Fruit fly (Drosophila melanogaster) whole organism, embryonic: ENCODE data around the gene VhaPPA1-2.

ENCODE experiments used
- CG11247 ChIP-seq: fragments of 200-800 bp; sonication (Bioruptor generic); IDR thresholded peaks from 2 replicates; pipeline ENCODE4 v1.3.6; 2022; ENCODE audit warnings: missing biosample characterization, missing genetic modification characterization
- CG11504 ChIP-seq: fragments of 200-800 bp; sonication (Bioruptor generic); optimal IDR thresholded peaks from 3 replicates; lab custom pipeline; 2019; ENCODE audit warnings: missing biosample characterization, mild to moderate bottlenecking, missing genetic modification characterization, moderate library complexity
- CG12155 ChIP-seq: fragments of 200-800 bp; sonication (Bioruptor generic); optimal IDR thresholded peaks from 3 replicates; lab custom pipeline; 2016; ENCODE audit warnings: missing biosample characterization, missing genetic modification characterization
- CG12299 ChIP-seq: fragments of 200-800 bp; sonication (Bioruptor generic); optimal IDR thresholded peaks from 2 replicates; lab custom pipeline; 2018; ENCODE audit warnings: missing biosample characterization, mild to moderate bottlenecking, missing genetic modification characterization
- CG14014 ChIP-seq: fragments of 200-800 bp; sonication (Bioruptor generic); IDR thresholded peaks from 2 replicates; pipeline ENCODE4 v1.3.6; 2022; ENCODE audit warnings: missing biosample characterization, missing genetic modification characterization
- CG15514 ChIP-seq: fragments of 200-800 bp; sonication (Bioruptor generic); optimal IDR thresholded peaks from 3 replicates; lab custom pipeline; 2017; ENCODE audit warnings: missing biosample characterization, missing genetic modification characterization, mild to moderate bottlenecking, moderate library complexity, missing genetic modification reagents
- CG16813 ChIP-seq: fragments of 200-800 bp; sonication (Bioruptor generic); IDR thresholded peaks from 3 replicates; pipeline ENCODE4 v1.3.6; 2022; ENCODE audit warnings: missing biosample characterization, missing genetic modification characterization; ENCODE audit not compliant: partially characterized antibody
- CG16863 ChIP-seq: fragments of 200-800 bp; sonication (Bioruptor generic); optimal IDR thresholded peaks from 3 replicates; lab custom pipeline; 2016; ENCODE audit warnings: missing biosample characterization, missing genetic modification characterization
- CG17829 ChIP-seq: fragments of 200-800 bp; optimal IDR thresholded peaks from 2 replicates; lab custom pipeline; 2019; ENCODE audit warnings: missing biosample characterization, mild to moderate bottlenecking, missing genetic modification characterization, moderate library complexity
- CG2120 ChIP-seq: fragments of 200-800 bp; sonication (Bioruptor generic); optimal IDR thresholded peaks from 3 replicates; lab custom pipeline; 2016; ENCODE audit warnings: missing biosample characterization, missing genetic modification characterization
- CG2712 ChIP-seq: fragments of 200-800 bp; optimal IDR thresholded peaks from 3 replicates; lab custom pipeline; 2019; ENCODE audit warnings: missing biosample characterization, mild to moderate bottlenecking, missing genetic modification characterization, moderate library complexity
- CG31224 ChIP-seq: fragments of 200-800 bp; sonication (Bioruptor generic); IDR thresholded peaks from 2 replicates; pipeline ENCODE4 v1.3.6; 2022; ENCODE audit warnings: missing biosample characterization, missing genetic modification characterization
- CG4730 ChIP-seq: fragments of 200-800 bp; sonication (Bioruptor generic); IDR thresholded peaks from 2 replicates; pipeline ENCODE4 v1.3.6; 2022; ENCODE audit warnings: missing biosample characterization, missing genetic modification characterization
- CG6813 ChIP-seq: fragments of 200-800 bp; sonication (Bioruptor generic); optimal IDR thresholded peaks from 2 replicates; lab custom pipeline; 2017; ENCODE audit warnings: missing biosample characterization, missing genetic modification characterization, mild to moderate bottlenecking, moderate library complexity, missing genetic modification reagents
- CG8765 ChIP-seq: fragments of 200-800 bp; sonication (Bioruptor generic); IDR thresholded peaks from 2 replicates; pipeline ENCODE4 v1.3.6; 2022; ENCODE audit warnings: missing biosample characterization, missing genetic modification characterization
- CkIIα-i1 ChIP-seq: fragments of 200-800 bp; sonication (Bioruptor generic); IDR thresholded peaks from 2 replicates; pipeline ENCODE4 v1.3.6; 2022; ENCODE audit warnings: missing biosample characterization, missing genetic modification characterization
- D19A ChIP-seq: fragments of 200-800 bp; optimal IDR thresholded peaks from 3 replicates; lab custom pipeline; 2019; ENCODE audit warnings: missing biosample characterization, mild to moderate bottlenecking, missing genetic modification characterization, moderate library complexity
- Dad ChIP-seq: fragments of 200-800 bp; sonication (Bioruptor generic); optimal IDR thresholded peaks from 3 replicates; lab custom pipeline; 2016; ENCODE audit warnings: missing biosample characterization, missing genetic modification characterization
- H2.0 ChIP-seq: fragments of 200-800 bp; sonication (Bioruptor generic); IDR thresholded peaks from 2 replicates; pipeline ENCODE4 v1.3.6; 2022; ENCODE audit warnings: missing biosample characterization, missing genetic modification characterization
- Hey ChIP-seq: fragments of 200-800 bp; sonication (Bioruptor generic); optimal IDR thresholded peaks from 3 replicates; lab custom pipeline; 2018; ENCODE audit warnings: missing biosample characterization, mild to moderate bottlenecking, missing genetic modification characterization
- HmgZ ChIP-seq: fragments of 200-800 bp; sonication (Bioruptor generic); optimal IDR thresholded peaks from 2 replicates; lab custom pipeline; 2018; ENCODE audit warnings: missing biosample characterization, mild to moderate bottlenecking, missing genetic modification characterization
- Oli ChIP-seq: fragments of 200-800 bp; sonication (Bioruptor generic); optimal IDR thresholded peaks from 2 replicates; lab custom pipeline; 2018; ENCODE audit warnings: missing biosample characterization, mild to moderate bottlenecking, missing genetic modification characterization, moderate library complexity
- Sin3A ChIP-seq: fragments of >200 bp; optimal IDR thresholded peaks from 2 replicates; lab custom pipeline; 2018
- Ssrp ChIP-seq: fragments of 200-800 bp; sonication (Bioruptor generic); optimal IDR thresholded peaks from 2 replicates; lab custom pipeline; 2018; ENCODE audit warnings: missing biosample characterization, mild to moderate bottlenecking, missing genetic modification characterization, moderate library complexity
- amos ChIP-seq: fragments of 200-800 bp; sonication (Bioruptor generic); IDR thresholded peaks from 2 replicates; pipeline ENCODE4 v1.3.6; 2022; ENCODE audit warnings: missing biosample characterization, missing genetic modification characterization; ENCODE audit not compliant: partially characterized antibody
- az2 ChIP-seq: fragments of 200-800 bp; sonication (Bioruptor generic); optimal IDR thresholded peaks from 3 replicates; lab custom pipeline; 2016; ENCODE audit warnings: missing biosample characterization, missing genetic modification characterization
- cato ChIP-seq: fragments of 200-800 bp; sonication (Bioruptor generic); optimal IDR thresholded peaks from 2 replicates; lab custom pipeline; 2016; ENCODE audit warnings: missing biosample characterization, missing genetic modification characterization, borderline replicate concordance
- crp ChIP-seq, 2 experiments: fragments of 200-800 bp; sonication (Bioruptor generic); optimal IDR thresholded peaks; 2 replicates in 1 of 2; 3 replicates in 1 of 2; lab custom pipeline; 2017; ENCODE audit warnings: missing biosample characterization in 2 of 2, missing genetic modification characterization in 2 of 2, mild to moderate bottlenecking in 1 of 2, moderate library complexity in 1 of 2
- cwo ChIP-seq: fragments of 200-800 bp; sonication (Bioruptor generic); optimal IDR thresholded peaks from 3 replicates; lab custom pipeline; 2017; ENCODE audit warnings: missing biosample characterization, missing genetic modification characterization, mild to moderate bottlenecking, moderate library complexity, missing genetic modification reagents
- ems ChIP-seq: fragments of 200-800 bp; sonication (Bioruptor generic); optimal IDR thresholded peaks from 3 replicates; lab custom pipeline; 2016; ENCODE audit warnings: missing biosample characterization, missing genetic modification characterization
- fd96Cb ChIP-seq: fragments of 200-800 bp; sonication (Bioruptor generic); optimal IDR thresholded peaks from 2 replicates; lab custom pipeline; 2018; ENCODE audit warnings: missing biosample characterization, mild to moderate bottlenecking, missing genetic modification characterization, moderate library complexity
- ftz-f1 ChIP-seq: fragments of 200-800 bp; sonication (Bioruptor generic); optimal IDR thresholded peaks from 2 replicates; lab custom pipeline; 2016; ENCODE audit warnings: missing biosample characterization, missing genetic modification characterization
- gem ChIP-seq: fragments of 200-800 bp; sonication (Bioruptor generic); optimal IDR thresholded peaks from 2 replicates; lab custom pipeline; 2019; ENCODE audit warnings: missing biosample characterization, mild to moderate bottlenecking, missing genetic modification characterization, moderate library complexity
- grn ChIP-seq: fragments of 200-800 bp; sonication (Bioruptor generic); optimal IDR thresholded peaks from 3 replicates; lab custom pipeline; 2017; ENCODE audit warnings: missing biosample characterization, missing genetic modification characterization
- hkb ChIP-seq, 2 experiments: fragments of 200-800 bp in 1 of 2; fragments of >200 bp in 1 of 2; sonication (Bioruptor generic) in 1 of 2; IDR thresholded peaks in 1 of 2; optimal IDR thresholded peaks in 1 of 2; 2 replicates each; pipeline versions ENCODE4 v1.3.6 to Lab custom; 2017 to 2022; ENCODE audit warnings: missing biosample characterization in 1 of 2, missing genetic modification characterization in 1 of 2
- hth ChIP-seq: fragments of >200 bp; optimal IDR thresholded peaks from 2 replicates; lab custom pipeline; 2017; ENCODE audit warnings: inconsistent platforms
- jigr1 ChIP-seq: fragments of 200-800 bp; sonication (Bioruptor generic); IDR thresholded peaks from 3 replicates; pipeline ENCODE4 v1.3.6; 2022; ENCODE audit warnings: missing biosample characterization, missing genetic modification characterization
- jumu ChIP-seq: fragments of 200-800 bp; sonication (Bioruptor generic); optimal IDR thresholded peaks from 3 replicates; lab custom pipeline; 2016; ENCODE audit warnings: missing biosample characterization, missing genetic modification characterization
- nau ChIP-seq: fragments of 200-800 bp; sonication (Bioruptor generic); optimal IDR thresholded peaks from 3 replicates; lab custom pipeline; 2017; ENCODE audit warnings: missing biosample characterization, mild to moderate bottlenecking, missing genetic modification characterization, missing genetic modification reagents
- otp ChIP-seq: fragments of 200-800 bp; sonication (Bioruptor generic); IDR thresholded peaks from 3 replicates; pipeline ENCODE4, ENCODE4 v1.3.6; 2022; ENCODE audit warnings: missing biosample characterization, missing genetic modification characterization
- pan ChIP-seq, 4 experiments: fragments of >200 bp in 3 of 4; fragments of 200-800 bp in 1 of 4; sonication (Bioruptor generic) in 1 of 4; optimal IDR thresholded peaks in 3 of 4; IDR thresholded peaks in 1 of 4; 2 replicates each; pipeline versions ENCODE4 v1.3.6 to Lab custom; 2017 to 2022; ENCODE audit warnings: missing biosample characterization in 2 of 4, missing genetic modification characterization in 2 of 4, mixed read lengths in 1 of 4
- pnt ChIP-seq: fragments of 200-800 bp; sonication (Bioruptor generic); optimal IDR thresholded peaks from 3 replicates; lab custom pipeline; 2016; ENCODE audit warnings: missing biosample characterization, missing genetic modification characterization
- ro ChIP-seq: fragments of 200-800 bp; sonication (Bioruptor generic); IDR thresholded peaks from 2 replicates; pipeline ENCODE4 v1.3.6; 2022; ENCODE audit warnings: missing biosample characterization, missing genetic modification characterization
- salm ChIP-seq: fragments of 200-800 bp; sonication (Bioruptor generic); optimal IDR thresholded peaks from 2 replicates; lab custom pipeline; 2018; ENCODE audit warnings: missing biosample characterization, mild to moderate bottlenecking, missing genetic modification characterization
- schlank ChIP-seq: fragments of 200-800 bp; sonication (Bioruptor generic); optimal IDR thresholded peaks from 2 replicates; lab custom pipeline; 2018; ENCODE audit warnings: missing biosample characterization, mild to moderate bottlenecking, missing genetic modification characterization
- sens-2 ChIP-seq: fragments of 200-800 bp; sonication (Bioruptor generic); IDR thresholded peaks from 2 replicates; pipeline ENCODE4 v1.3.6; 2022; ENCODE audit warnings: missing biosample characterization, missing genetic modification characterization
- so ChIP-seq: fragments of 200-800 bp; sonication (Bioruptor generic); IDR thresholded peaks from 3 replicates; pipeline ENCODE4 v1.3.6; 2022; ENCODE audit warnings: missing biosample characterization, missing genetic modification characterization
- wor ChIP-seq: fragments of 200-800 bp; sonication (Bioruptor generic); IDR thresholded peaks from 2 replicates; pipeline ENCODE4 v1.3.6; 2022; ENCODE audit warnings: missing biosample characterization, missing genetic modification characterization
- zfh1 ChIP-seq: fragments of 200-800 bp; sonication (Bioruptor generic); IDR thresholded peaks from 3 replicates; pipeline ENCODE4 v1.3.6; 2022; ENCODE audit warnings: missing biosample characterization, missing genetic modification characterization
- zfh2 ChIP-seq: fragments of 200-800 bp; sonication (Bioruptor generic); optimal IDR thresholded peaks from 2 replicates; lab custom pipeline; 2016; ENCODE audit warnings: missing biosample characterization, missing genetic modification characterization

The VhaPPA1-2 gene

DNA sequence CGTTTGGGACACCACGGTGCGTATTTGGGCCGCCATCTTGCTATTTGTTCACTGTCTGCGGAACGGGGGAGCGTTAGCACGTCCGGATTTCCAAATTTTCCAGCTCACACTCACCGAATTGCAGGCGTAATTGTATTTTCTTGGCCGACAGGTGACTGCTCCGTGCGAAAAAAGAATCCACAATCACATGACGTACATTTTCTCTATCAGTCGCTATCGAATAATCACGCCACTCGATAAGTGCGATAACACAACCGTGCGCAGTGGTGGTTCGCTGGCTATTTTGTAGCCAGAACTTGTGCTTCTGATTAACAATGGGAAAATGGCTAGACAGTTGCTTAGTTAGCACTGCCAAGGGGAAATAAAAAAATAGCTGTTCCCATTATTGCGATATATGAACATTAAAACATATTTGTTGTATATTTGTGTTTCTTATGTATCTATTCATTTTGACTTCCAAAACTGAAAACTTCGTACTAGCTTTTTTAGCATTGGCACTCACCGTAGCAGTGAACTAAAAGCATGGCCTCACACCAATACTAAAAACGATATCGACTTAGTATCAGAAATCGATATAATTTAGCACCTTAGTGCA lies 3.9 kb upstream of the VhaPPA1-2 start, which contains the start of gene VhaPPA1-1 (continued):
- TF ChIP-seq CG31224 (GFP tag; lab: Robert Waterston, UW) (no peak), schlank (tag; lab: Kevin White, UChicago) (no peak), grn (GFP tag; lab: Kevin White, UChicago) (peak; percentile 5), Oli (tag; lab: Kevin White, UChicago) (no peak), cato (GFP tag; lab: Kevin White, UChicago) (no peak), CG14014 (no peak), hkb (optimal IDR thresholded peaks at IDR 0.05; lab: Kevin White, UChicago) (peak; percentile 96), hkb (GFP tag; IDR thresholded peaks at IDR 0.05; lab: Robert Waterston, UW) (no peak), Ssrp (peak; percentile 10), amos (peak; percentile 40; the same call in 1 of the 2 replicates), jumu (GFP tag; lab: Kevin White, UChicago) (no peak), zfh1 (GFP tag; lab: Robert Waterston, UW) (no peak), ftz-f1 (no peak), CG12299 (peak; percentile 21), Hey (no peak), pan (optimal IDR thresholded peaks at IDR 0.05; lab: Kevin White, UChicago) (no peak), pan (GFP tag; optimal IDR thresholded peaks at IDR 0.05 in 1 of 2, IDR thresholded peaks at IDR 0.05 in 1 of 2) (peak in 1 of 2 experiments; percentile 11), hth (lab: Kevin White, UChicago) (no peak), salm (tag; lab: Kevin White, UChicago) (no peak), gem (peak; percentile 36), pnt (no peak), ro (GFP tag; lab: Robert Waterston, UW) (no peak), CG12155 (GFP tag; lab: Kevin White, UChicago) (no peak), CG11504 (tag; lab: Kevin White, UChicago) (peak; percentile 53), Dad (no peak), CG4730 (GFP tag; lab: Robert Waterston, UW) (no peak), CG17829 (tag; lab: Kevin White, UChicago) (peak; percentile 65), CG16863 (no peak), wor (GFP tag; lab: Robert Waterston, UW) (no peak), jigr1 (GFP tag; lab: Robert Waterston, UW) (no peak), zfh2 (GFP tag; lab: Kevin White, UChicago) (peak; percentile 23), fd96Cb (tag; lab: Kevin White, UChicago) (no peak), nau (no peak), crp (GFP tag; optimal IDR thresholded peaks at IDR 0.05; lab: Kevin White, UChicago) (peak in 1 of 2 experiments; percentile 69), HmgZ (tag; lab: Kevin White, UChicago) (peak; percentile 42), CkIIα-i1 (no peak), CG11247 (GFP tag; lab: Robert Waterston, UW) (no peak), ems (GFP tag; lab: Kevin White, UChicago) (no peak), CG2712 (tag; lab: Kevin White, UChicago) (peak; percentile 47), CG6813 (GFP tag; lab: Kevin White, UChicago) (no peak), cwo (GFP tag; lab: Kevin White, UChicago) (no peak), otp (GFP tag; lab: Robert Waterston, UW) (no peak), CG15514 (GFP tag; lab: Kevin White, UChicago) (peak; percentile 55), H2.0 (GFP tag; lab: Robert Waterston, UW) (no peak), so (GFP tag; lab: Robert Waterston, UW) (no peak), Sin3A (peak; percentile 98), D19A (tag; lab: Kevin White, UChicago) (no peak), CG16813 (peak; percentile 63; the same call in 2 of the 3 replicates), CG2120 (GFP tag; lab: Kevin White, UChicago) (peak; percentile 30), sens-2 (GFP tag; lab: Robert Waterston, UW) (0 out of 2 replicates have a peak, but pooled peaks have one; percentile 28), CG8765 (GFP tag; lab: Robert Waterston, UW) (no peak), az2 (no peak)
